Worm (Caenorhabditis elegans) whole organism, late embryonic: ENCODE results near the gene tag-153.

Experiments
- C08G9.2 ChIP-seq: sonication (generic microtip); optimal IDR thresholded peaks from 2 replicates; lab custom pipeline; 2016; ENCODE audit warnings: mild to moderate bottlenecking, missing genetic modification characterization, moderate library complexity, missing compliant biosample characterization
- T23F11.4 ChIP-seq: fragments of 200-800 bp; sonication (Bioruptor generic); optimal IDR thresholded peaks from 2 replicates; lab custom pipeline; 2018; ENCODE audit warnings: mild to moderate bottlenecking, missing genetic modification characterization, missing compliant biosample characterization
- ceh-24 ChIP-seq: sonication (generic microtip); optimal IDR thresholded peaks from 2 replicates; lab custom pipeline; 2016; ENCODE audit warnings: mild to moderate bottlenecking, missing genetic modification characterization, missing compliant biosample characterization
- ceh-30 ChIP-seq: fragments of 150-350 bp; optimal IDR thresholded peaks from 2 replicates; lab custom pipeline; 2014; ENCODE audit warnings: missing biosample characterization, missing genetic modification characterization
- ceh-31 ChIP-seq: sonication (generic microtip); optimal IDR thresholded peaks from 2 replicates; lab custom pipeline; 2016; ENCODE audit warnings: missing genetic modification characterization, missing compliant biosample characterization
- ceh-45 ChIP-seq: fragments of 200-800 bp; sonication (Bioruptor generic); IDR thresholded peaks from 2 replicates; pipeline ENCODE4 v1.3.6; 2022; ENCODE audit warnings: missing genetic modification reagents, missing genetic modification characterization, missing compliant biosample characterization
- ceh-48 ChIP-seq: sonication (generic microtip); optimal IDR thresholded peaks from 2 replicates; lab custom pipeline; 2016; ENCODE audit warnings: missing genetic modification characterization, inconsistent platforms, missing compliant biosample characterization
- dmd-4 ChIP-seq: sonication (generic microtip); optimal IDR thresholded peaks from 2 replicates; lab custom pipeline; 2016; ENCODE audit warnings: borderline replicate concordance, missing genetic modification characterization, missing compliant biosample characterization
- elt-2 ChIP-seq: sonication (generic microtip); optimal IDR thresholded peaks from 2 replicates; lab custom pipeline; 2016; ENCODE audit warnings: missing genetic modification reagents, missing genetic modification characterization, missing compliant biosample characterization
- eyg-1 ChIP-seq: sonication (generic microtip); optimal IDR thresholded peaks from 2 replicates; lab custom pipeline; 2016; ENCODE audit warnings: missing genotype, missing genetic modification characterization, missing compliant biosample characterization
- hlh-13 ChIP-seq: fragments of 200-800 bp; sonication (Bioruptor generic); optimal IDR thresholded peaks from 2 replicates; lab custom pipeline; 2018; ENCODE audit warnings: mild to moderate bottlenecking, missing genetic modification characterization, missing compliant biosample characterization
- hlh-6 ChIP-seq: sonication (generic microtip); optimal IDR thresholded peaks from 2 replicates; lab custom pipeline; 2016; ENCODE audit warnings: missing genotype, missing genetic modification characterization, missing compliant biosample characterization
- npax-4 ChIP-seq: sonication (generic microtip); optimal IDR thresholded peaks from 2 replicates; lab custom pipeline; 2016; ENCODE audit warnings: missing genetic modification characterization, missing compliant biosample characterization
- pha-4 ChIP-seq: fragments of 150-350 bp; optimal IDR thresholded peaks from 2 replicates; lab custom pipeline; 2018; ENCODE audit warnings: missing biosample characterization, missing genetic modification reagents, missing genetic modification characterization
- pros-1 ChIP-seq: fragments of 150-350 bp; optimal IDR thresholded peaks from 2 replicates; lab custom pipeline; 2014; ENCODE audit warnings: missing biosample characterization, missing genetic modification reagents, missing genetic modification characterization
- unc-3 ChIP-seq, 2 experiments: fragments of 200-800 bp in 1 of 2; sonication (Bioruptor generic) in 1 of 2; sonication (generic microtip) in 1 of 2; conservative IDR thresholded peaks in 1 of 2; optimal IDR thresholded peaks in 1 of 2; 2 replicates each; pipeline versions ENCODE4 v1.3.6 to Lab custom; 2016 to 2022; ENCODE audit warnings: missing compliant biosample characterization in 2 of 2, missing genetic modification characterization in 2 of 2, missing genetic modification reagents in 1 of 2
- unc-55 ChIP-seq: sonication (generic microtip); optimal IDR thresholded peaks from 2 replicates; lab custom pipeline; 2017; ENCODE audit warnings: missing biosample characterization, missing genetic modification reagents, missing genetic modification characterization

The tag-153 gene

ce11 chrV:9373473-9373872, 50.6 kb downstream of the tag-153 start, which contains the start of gene E02C12.8:
Gene E02C12.8 (minus strand): TSS chrV:9373613.
- no peak for TF ChIP-seq dmd-4
- TF ChIP-seq C08G9.2 = no peak
- TF ChIP-seq elt-2 (tag; lab: Kevin White, UChicago) = peak; percentile 35

DNA sequence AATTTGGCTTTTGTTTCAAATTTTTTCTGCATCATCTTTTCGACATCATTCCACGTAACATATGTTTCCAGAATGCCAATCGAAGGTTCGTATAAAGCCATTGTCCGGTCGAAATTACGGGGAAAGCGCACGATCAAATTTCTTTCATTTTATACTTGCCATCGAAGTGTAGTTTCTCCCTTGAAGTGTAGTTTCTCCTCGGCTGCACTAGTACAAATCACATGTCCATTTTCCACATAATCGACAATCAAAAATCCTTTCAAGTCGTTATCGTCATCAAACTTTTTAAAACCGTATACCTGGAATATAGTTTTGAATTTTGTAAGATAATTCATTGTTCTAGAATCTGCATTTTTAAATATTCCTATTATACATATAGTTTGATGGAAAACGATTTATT, 52.5 kb downstream of the tag-153 start, which contains the start of gene E02C12.9:
TSS of gene E02C12.9 (minus strand) at position 101 of the 400 bp plus-strand sequence.
- TF ChIP-seq T23F11.4 = no peak
- no peak for TF ChIP-seq hlh-13
- no peak for TF ChIP-seq ceh-30 (tag; lab: Kevin White, UChicago)
- TF ChIP-seq npax-4 (tag; lab: Kevin White, UChicago) = no peak
- TF ChIP-seq pros-1 (tag; lab: Kevin White, UChicago) = no peak
- TF ChIP-seq pha-4 (tag; lab: Kevin White, UChicago) = no peak
- no peak for TF ChIP-seq unc-3 (GFP tag; conservative IDR thresholded peaks at IDR 0.05; lab: Robert Waterston, UW)
- no peak for TF ChIP-seq unc-3 (tag; optimal IDR thresholded peaks at IDR 0.05; lab: Kevin White, UChicago)
- TF ChIP-seq elt-2 (tag; lab: Kevin White, UChicago) = no peak
- TF ChIP-seq ceh-45 = no peak

ce11 chrV:9376417-9376816, 53.5 kb downstream of the tag-153 start, which contains the start of gene E02C12.19:
Gene E02C12.19 (minus strand): TSS chrV:9376517.
- TF ChIP-seq pha-4 (tag; lab: Kevin White, UChicago) (no peak), ceh-48 (tag; lab: Kevin White, UChicago) (no peak), eyg-1 (no peak), hlh-6 (tag; lab: Kevin White, UChicago) (no peak), unc-55 (GFP tag; lab: Kevin White, UChicago) (no peak), npax-4 (tag; lab: Kevin White, UChicago) (no peak), ceh-24 (tag; lab: Kevin White, UChicago) (no peak), ceh-31 (no peak)
